Fruit fly (Drosophila melanogaster): ENCODE results near the gene CG9577.
A peak's percentile ranks its signal among the peaks of the same experiment; 100 is the strongest.
"Not testable (repeated sequence)": the region's sequence is repeated elsewhere in the genome, so short reads cannot be mapped to it uniquely, and the experiment has no call there.

The CG9577 gene

DNA sequence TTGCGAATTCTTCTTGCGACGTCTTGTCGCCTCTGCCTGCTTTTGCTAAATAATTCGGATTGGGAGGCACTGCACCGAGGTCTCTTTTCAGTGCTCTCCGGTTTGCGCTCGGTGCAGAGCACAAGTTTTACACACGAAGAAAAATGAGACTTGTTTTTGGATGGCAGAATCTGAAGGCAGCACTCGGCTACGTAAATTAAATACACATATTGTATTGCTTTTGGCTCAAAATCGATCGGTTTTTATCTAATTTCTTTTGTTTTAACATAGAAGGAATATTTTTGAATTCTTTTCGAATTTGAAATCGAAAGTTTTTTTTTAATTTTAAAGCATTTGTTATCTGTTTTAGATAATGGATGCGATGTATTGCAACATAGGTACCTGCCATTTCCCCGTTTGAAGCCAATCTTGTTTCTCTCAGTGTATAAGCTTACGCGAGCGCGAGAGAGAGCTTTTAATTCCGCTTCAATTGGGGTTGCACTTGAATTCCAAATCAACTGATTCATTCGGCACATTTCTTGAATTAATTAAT, 7.1 kb downstream of the CG9577 start, which contains the start of gene AnxB10:
AnxB10 (minus strand) TSS at position 51 of the 532 bp plus-strand sequence.
- TF ChIP-seq noc (tag; optimal IDR thresholded peaks at IDR 0.05): peak; percentile 38

DNA sequence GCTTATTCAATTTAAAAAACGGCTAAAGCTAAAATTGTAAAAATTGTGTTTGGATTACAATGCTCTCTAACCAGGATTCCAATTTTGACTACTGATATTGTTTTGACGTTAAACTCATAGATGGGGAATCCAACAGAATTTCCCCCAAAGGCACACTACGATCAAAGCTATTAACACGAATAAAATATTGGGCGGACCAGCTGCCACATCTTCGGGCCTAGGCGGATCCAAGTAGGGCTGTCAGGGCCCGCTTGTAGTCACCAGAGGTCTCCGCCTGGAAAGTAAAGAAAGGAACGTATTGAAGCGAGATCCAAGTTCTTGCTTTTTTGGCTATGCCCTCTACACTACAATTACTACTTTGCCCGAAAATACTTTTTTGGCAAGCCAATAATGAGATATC, 12.1 kb downstream of the CG9577 start, which contains the start of gene Sdic1:
Sdic1 (minus strand) TSS at position 101 of the 400 bp plus-strand sequence.
- not testable (repeated sequence) for TF ChIP-seq noc (tag; optimal IDR thresholded peaks at IDR 0.05)

DNA sequence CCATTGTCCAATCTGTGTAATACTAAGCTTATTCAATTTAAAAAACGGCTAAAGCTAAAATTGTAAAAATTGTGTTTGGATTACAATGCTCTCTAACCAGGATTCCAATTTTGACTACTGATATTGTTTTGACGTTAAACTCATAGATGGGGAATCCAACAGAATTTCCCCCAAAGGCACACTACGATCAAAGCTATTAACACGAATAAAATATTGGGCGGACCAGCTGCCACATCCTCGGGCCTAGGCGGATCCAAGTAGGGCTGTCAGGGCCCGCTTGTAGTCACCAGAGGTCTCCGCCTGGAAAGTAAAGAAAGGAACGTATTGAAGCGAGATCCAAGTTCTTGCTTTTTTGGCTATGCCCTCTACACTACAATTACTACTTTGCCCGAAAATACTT, 19.9 kb downstream of the CG9577 start, which contains the start of gene Sdic2:
Sdic2 (minus strand) TSS at position 101 of the 400 bp plus-strand sequence.
- TF ChIP-seq noc (tag; optimal IDR thresholded peaks at IDR 0.05): not testable (repeated sequence)

DNA sequence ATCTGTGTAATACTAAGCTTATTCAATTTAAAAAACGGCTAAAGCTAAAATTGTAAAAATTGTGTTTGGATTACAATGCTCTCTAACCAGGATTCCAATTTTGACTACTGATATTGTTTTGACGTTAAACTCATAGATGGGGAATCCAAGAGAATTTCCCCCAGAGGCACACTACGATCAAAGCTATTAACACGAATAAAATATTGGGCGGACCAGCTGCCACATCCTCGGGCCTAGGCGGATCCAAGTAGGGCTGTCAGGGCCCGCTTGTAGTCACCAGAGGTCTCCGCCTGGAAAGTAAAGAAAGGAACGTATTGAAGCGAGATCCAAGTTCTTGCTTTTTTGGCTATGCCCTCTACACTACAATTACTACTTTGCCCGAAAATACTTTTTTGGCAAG, 27.7 kb downstream of the CG9577 start, which contains the start of gene Sdic3:
Sdic3 (minus strand) TSS at position 101 of the 400 bp plus-strand sequence.
- not testable (repeated sequence) for TF ChIP-seq noc (tag; optimal IDR thresholded peaks at IDR 0.05)

DNA sequence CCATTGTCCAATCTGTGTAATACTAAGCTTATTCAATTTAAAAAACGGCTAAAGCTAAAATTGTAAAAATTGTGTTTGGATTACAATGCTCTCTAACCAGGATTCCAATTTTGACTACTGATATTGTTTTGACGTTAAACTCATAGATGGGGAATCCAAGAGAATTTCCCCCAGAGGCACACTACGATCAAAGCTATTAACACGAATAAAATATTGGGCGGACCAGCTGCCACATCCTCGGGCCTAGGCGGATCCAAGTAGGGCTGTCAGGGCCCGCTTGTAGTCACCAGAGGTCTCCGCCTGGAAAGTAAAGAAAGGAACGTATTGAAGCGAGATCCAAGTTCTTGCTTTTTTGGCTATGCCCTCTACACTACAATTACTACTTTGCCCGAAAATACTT, 35.4 kb downstream of the CG9577 start, which contains the start of gene SdicA:
SdicA (minus strand) TSS at position 101 of the 400 bp plus-strand sequence.
- not testable (repeated sequence) for TF ChIP-seq noc (tag; optimal IDR thresholded peaks at IDR 0.05)

DNA sequence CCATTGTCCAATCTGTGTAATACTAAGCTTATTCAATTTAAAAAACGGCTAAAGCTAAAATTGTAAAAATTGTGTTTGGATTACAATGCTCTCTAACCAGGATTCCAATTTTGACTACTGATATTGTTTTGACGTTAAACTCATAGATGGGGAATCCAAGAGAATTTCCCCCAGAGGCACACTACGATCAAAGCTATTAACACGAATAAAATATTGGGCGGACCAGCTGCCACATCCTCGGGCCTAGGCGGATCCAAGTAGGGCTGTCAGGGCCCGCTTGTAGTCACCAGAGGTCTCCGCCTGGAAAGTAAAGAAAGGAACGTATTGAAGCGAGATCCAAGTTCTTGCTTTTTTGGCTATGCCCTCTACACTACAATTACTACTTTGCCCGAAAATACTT, 43.0 kb downstream of the CG9577 start, which contains the start of gene SdicB:
SdicB (minus strand) TSS at position 101 of the 400 bp plus-strand sequence.
- TF ChIP-seq noc (tag; optimal IDR thresholded peaks at IDR 0.05): not testable (repeated sequence)

DNA sequence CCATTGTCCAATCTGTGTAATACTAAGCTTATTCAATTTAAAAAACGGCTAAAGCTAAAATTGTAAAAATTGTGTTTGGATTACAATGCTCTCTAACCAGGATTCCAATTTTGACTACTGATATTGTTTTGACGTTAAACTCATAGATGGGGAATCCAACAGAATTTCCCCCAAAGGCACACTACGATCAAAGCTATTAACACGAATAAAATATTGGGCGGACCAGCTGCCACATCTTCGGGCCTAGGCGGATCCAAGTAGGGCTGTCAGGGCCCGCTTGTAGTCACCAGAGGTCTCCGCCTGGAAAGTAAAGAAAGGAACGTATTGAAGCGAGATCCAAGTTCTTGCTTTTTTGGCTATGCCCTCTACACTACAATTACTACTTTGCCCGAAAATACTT, 50.7 kb downstream of the CG9577 start, which contains the start of gene SdicC:
SdicC (minus strand) TSS at position 101 of the 400 bp plus-strand sequence.
- TF ChIP-seq noc (tag; optimal IDR thresholded peaks at IDR 0.05): not testable (repeated sequence)

Measured in whole organism, larva.